Worm (Caenorhabditis elegans) whole organism, L1 larva: ENCODE data around the gene agt-1.

Experiments used
- C34B4.2 ChIP-seq: sonication (generic microtip); optimal IDR thresholded peaks from 2 replicates; lab custom pipeline; 2017; ENCODE audit warnings: mild to moderate bottlenecking, missing genetic modification characterization, missing compliant biosample characterization
- F16B12.6 ChIP-seq: fragments of 150-350 bp; optimal IDR thresholded peaks from 2 replicates; lab custom pipeline; 2014; ENCODE audit warnings: missing biosample characterization, missing genetic modification characterization
- aha-1 ChIP-seq: fragments of 150-350 bp; optimal IDR thresholded peaks from 2 replicates; lab custom pipeline; 2014; ENCODE audit warnings: missing biosample characterization, missing genetic modification characterization
- ama-1 ChIP-seq: fragments of 150-350 bp; optimal IDR thresholded peaks from 2 replicates; lab custom pipeline; 2014
- blmp-1 ChIP-seq: fragments of 150-350 bp; optimal IDR thresholded peaks from 2 replicates; lab custom pipeline; 2014; ENCODE audit warnings: missing biosample characterization, missing genetic modification characterization
- dpl-1 ChIP-seq, 3 experiments: fragments of 150-350 bp in 2 of 3; sonication (generic microtip) in 1 of 3; optimal IDR thresholded peaks; 2 replicates each; lab custom pipeline; 2014 to 2017; ENCODE audit warnings: missing biosample characterization in 3 of 3, missing genetic modification characterization in 3 of 3, missing genetic modification reagents in 3 of 3
- efl-3 ChIP-seq: fragments of 200-800 bp; sonication (Bioruptor generic); optimal IDR thresholded peaks from 2 replicates; lab custom pipeline; 2018; ENCODE audit warnings: mild to moderate bottlenecking, missing genetic modification characterization, missing compliant biosample characterization
- egl-27 ChIP-seq, 2 experiments: fragments of 150-350 bp in 1 of 2; sonication (generic microtip); optimal IDR thresholded peaks; 3 replicates each; lab custom pipeline; 2017 to 2018; ENCODE audit warnings: missing biosample characterization in 2 of 2, missing genetic modification characterization in 2 of 2, missing genetic modification reagents in 2 of 2
- fkh-8 ChIP-seq: sonication (generic microtip); optimal IDR thresholded peaks from 2 replicates; lab custom pipeline; 2016; ENCODE audit warnings: mild to moderate bottlenecking, missing genetic modification characterization, missing compliant biosample characterization
- fos-1 ChIP-seq: fragments of 150-350 bp; optimal IDR thresholded peaks from 2 replicates; lab custom pipeline; 2014; ENCODE audit warnings: missing biosample characterization, missing genetic modification characterization
- hlh-17 ChIP-seq: fragments of 200-800 bp; sonication (Bioruptor generic); optimal IDR thresholded peaks from 2 replicates; lab custom pipeline; 2018; ENCODE audit warnings: missing genetic modification characterization, mild to moderate bottlenecking, missing compliant biosample characterization, moderate library complexity, borderline replicate concordance
- irx-1 ChIP-seq: sonication (generic microtip); optimal IDR thresholded peaks from 2 replicates; lab custom pipeline; 2016; ENCODE audit warnings: missing genetic modification characterization, missing compliant biosample characterization
- lin-13 ChIP-seq: fragments of 150-350 bp; optimal IDR thresholded peaks from 2 replicates; lab custom pipeline; 2014; ENCODE audit warnings: missing biosample characterization, missing genetic modification reagents, missing genetic modification characterization
- lin-14 ChIP-seq: fragments of 200-800 bp; sonication (Bioruptor generic); optimal IDR thresholded peaks from 2 replicates; lab custom pipeline; 2018; ENCODE audit warnings: mild to moderate bottlenecking, missing genetic modification characterization, moderate library complexity, missing compliant biosample characterization
- lin-35 ChIP-seq, 2 experiments: fragments of 150-350 bp; optimal IDR thresholded peaks; 2 replicates each; lab custom pipeline; 2014; ENCODE audit warnings: missing biosample characterization in 2 of 2, missing genetic modification characterization in 2 of 2, missing genetic modification reagents in 2 of 2
- lsy-2 ChIP-seq, 2 experiments: fragments of 150-350 bp; optimal IDR thresholded peaks; 2 replicates each; lab custom pipeline; 2014; ENCODE audit warnings: missing biosample characterization in 2 of 2, missing genetic modification characterization in 2 of 2
- mef-2 ChIP-seq: fragments of 150-350 bp; optimal IDR thresholded peaks from 2 replicates; lab custom pipeline; 2014; ENCODE audit warnings: missing biosample characterization, missing genetic modification characterization
- nhr-28 ChIP-seq: fragments of 150-350 bp; optimal IDR thresholded peaks from 2 replicates; lab custom pipeline; 2014; ENCODE audit warnings: missing biosample characterization, missing genetic modification characterization
- nhr-71 ChIP-seq: sonication (generic microtip); optimal IDR thresholded peaks from 2 replicates; lab custom pipeline; 2016; ENCODE audit warnings: mild to moderate bottlenecking, missing genetic modification characterization, moderate library complexity, missing compliant biosample characterization
- nhr-76 ChIP-seq: sonication (generic microtip); optimal IDR thresholded peaks from 2 replicates; lab custom pipeline; 2017; ENCODE audit warnings: missing biosample characterization, missing genetic modification characterization
- nhr-77 ChIP-seq: fragments of 150-350 bp; optimal IDR thresholded peaks from 2 replicates; lab custom pipeline; 2014; ENCODE audit warnings: missing biosample characterization, missing genetic modification characterization
- nhr-85 ChIP-seq: sonication (generic microtip); peaks from one replicate; lab custom pipeline; 2016; ENCODE audit warnings: missing genetic modification characterization, inconsistent platforms, missing compliant biosample characterization
- pag-3 ChIP-seq: sonication (generic microtip); optimal IDR thresholded peaks from 2 replicates; lab custom pipeline; 2017; ENCODE audit warnings: missing genetic modification characterization, mild to moderate bottlenecking, missing compliant biosample characterization, antibody characterized with exemption, borderline replicate concordance; ENCODE audit not compliant: insufficient read depth
- rnt-1 ChIP-seq: sonication (generic microtip); optimal IDR thresholded peaks from 2 replicates; lab custom pipeline; 2016; ENCODE audit warnings: mild to moderate bottlenecking, missing genetic modification characterization, moderate library complexity, missing compliant biosample characterization
- snu-23 ChIP-seq: sonication (generic microtip); optimal IDR thresholded peaks from 2 replicates; lab custom pipeline; 2016; ENCODE audit warnings: missing genetic modification characterization, missing compliant biosample characterization
- sptf-1 ChIP-seq: fragments of 150-350 bp; optimal IDR thresholded peaks from 2 replicates; lab custom pipeline; 2014; ENCODE audit warnings: missing biosample characterization, missing genetic modification characterization
- sup-37 ChIP-seq: fragments of 200-800 bp; sonication (Bioruptor generic); optimal IDR thresholded peaks from 2 replicates; lab custom pipeline; 2018; ENCODE audit warnings: mild to moderate bottlenecking, missing genetic modification characterization, missing compliant biosample characterization
- swsn-7 ChIP-seq: sonication (generic microtip); optimal IDR thresholded peaks from 2 replicates; lab custom pipeline; 2016; ENCODE audit warnings: missing genetic modification characterization, missing compliant biosample characterization
- tbx-2 ChIP-seq: sonication (generic microtip); optimal IDR thresholded peaks from 2 replicates; lab custom pipeline; 2016; ENCODE audit warnings: missing genetic modification characterization, missing compliant biosample characterization
- tlp-1 ChIP-seq: fragments of 150-350 bp; optimal IDR thresholded peaks from 2 replicates; lab custom pipeline; 2014; ENCODE audit warnings: missing biosample characterization, missing genetic modification characterization
- unc-30 ChIP-seq: sonication (generic microtip); optimal IDR thresholded peaks from 2 replicates; lab custom pipeline; 2017; ENCODE audit warnings: missing biosample characterization, missing genetic modification characterization
- unc-98 ChIP-seq: fragments of 200-800 bp; sonication (Bioruptor generic); IDR thresholded peaks from 2 replicates; pipeline ENCODE4 v1.3.6; 2022; ENCODE audit warnings: missing genetic modification characterization, missing compliant biosample characterization
- vab-15 ChIP-seq: sonication (generic microtip); optimal IDR thresholded peaks from 2 replicates; lab custom pipeline; 2017; ENCODE audit warnings: missing genotype, mild to moderate bottlenecking, missing genetic modification characterization, missing compliant biosample characterization
- xbp-1 ChIP-seq: sonication (generic microtip); optimal IDR thresholded peaks from 2 replicates; lab custom pipeline; 2016; ENCODE audit warnings: missing genetic modification characterization, missing compliant biosample characterization
- zip-4 ChIP-seq: fragments of 200-800 bp; sonication (Bioruptor generic); optimal IDR thresholded peaks from 2 replicates; lab custom pipeline; 2018; ENCODE audit warnings: mild to moderate bottlenecking, missing genetic modification characterization, moderate library complexity, missing compliant biosample characterization
- ztf-4 ChIP-seq: fragments of 150-350 bp; optimal IDR thresholded peaks from 2 replicates; lab custom pipeline; 2014; ENCODE audit warnings: missing biosample characterization, missing genetic modification characterization

The agt-1 gene

DNA sequence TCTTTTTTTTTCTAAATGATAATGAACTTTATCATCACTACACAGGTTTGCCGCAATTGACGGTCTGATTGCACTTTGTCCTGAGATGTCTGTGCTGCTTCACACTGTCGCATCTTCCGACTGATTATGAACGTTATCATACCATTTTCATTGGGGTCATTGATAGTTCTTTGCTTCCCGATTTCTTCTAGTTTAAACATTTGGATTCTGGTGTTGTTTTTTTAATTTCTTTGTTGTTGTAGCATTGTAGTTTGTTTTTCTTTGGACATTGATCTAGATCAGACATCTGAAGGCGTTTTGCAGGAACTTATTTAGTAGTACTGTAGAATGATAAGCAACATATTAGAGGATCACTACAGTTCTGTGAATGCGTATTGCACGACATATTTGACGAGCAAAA is 50.4 kb downstream of the agt-1 start (continued):
- peak; percentile 47 for TF ChIP-seq snu-23
- no peak for TF ChIP-seq nhr-77
- no peak for TF ChIP-seq lin-13
- TF ChIP-seq lin-35 (GFP tag; optimal IDR thresholded peaks at IDR 0.05; lab: Kevin White, UChicago) = peak in 1 of 2 experiments; percentile 54
- no peak for TF ChIP-seq zip-4 (GFP tag; lab: Kevin White, UChicago)
- TF ChIP-seq unc-30 (tag; lab: Kevin White, UChicago) = no peak
- peak; percentile 67 for TF ChIP-seq nhr-71
- TF ChIP-seq aha-1 (tag; lab: Kevin White, UChicago) = no peak
- no peak for TF ChIP-seq unc-98 (GFP tag; lab: Robert Waterston, UW)
- no peak for TF ChIP-seq vab-15 (tag; lab: Kevin White, UChicago)
- no peak for TF ChIP-seq sptf-1
- no peak for TF ChIP-seq nhr-76 (tag; lab: Kevin White, UChicago)
- TF ChIP-seq fos-1 (tag; lab: Kevin White, UChicago) = peak; percentile 20
- no peak for TF ChIP-seq tlp-1
- no peak for TF ChIP-seq dpl-1 (GFP tag; optimal IDR thresholded peaks at IDR 0.05; lab: Kevin White, UChicago)
- no peak for TF ChIP-seq C34B4.2
- no peak for TF ChIP-seq irx-1
- peak; percentile 34 for TF ChIP-seq lin-14 (GFP tag; lab: Kevin White, UChicago)
- TF ChIP-seq rnt-1 (tag; lab: Kevin White, UChicago) = no peak
- TF ChIP-seq sup-37 = no peak
- TF ChIP-seq nhr-28 (tag; lab: Kevin White, UChicago) = no peak
- peak; percentile 58 for TF ChIP-seq nhr-85 (tag; lab: Kevin White, UChicago)
- peak; percentile 36 for TF ChIP-seq blmp-1 (tag; lab: Kevin White, UChicago)
- TF ChIP-seq swsn-7 = no peak
- TF ChIP-seq ztf-4 = no peak
- no peak for TF ChIP-seq efl-3
- TF ChIP-seq pag-3 (tag; lab: Kevin White, UChicago) = no peak
- TF ChIP-seq tbx-2 = peak; percentile 3
- no peak for TF ChIP-seq hlh-17 (GFP tag; lab: Kevin White, UChicago)
- TF ChIP-seq xbp-1 (tag; lab: Kevin White, UChicago) = no peak
- no peak for TF ChIP-seq lsy-2 (tag; optimal IDR thresholded peaks at IDR 0.05; lab: Kevin White, UChicago)
- no peak for TF ChIP-seq F16B12.6
- no peak for TF ChIP-seq egl-27 (tag; optimal IDR thresholded peaks at IDR 0.05; lab: Kevin White, UChicago)
- TF ChIP-seq fkh-8 (tag; lab: Kevin White, UChicago) = no peak
- no peak for TF ChIP-seq ama-1
- no peak for TF ChIP-seq mef-2 (tag; lab: Kevin White, UChicago)
